Fruit fly (Drosophila melanogaster) whole organism, wandering third instar larva: ENCODE results near the gene rtet.
A peak's percentile ranks its signal among the peaks of the same experiment; 100 is the strongest.

Source experiments
- Abd-B ChIP-seq: fragments of >200 bp; optimal IDR thresholded peaks from 2 replicates; lab custom pipeline; 2017; ENCODE audit warnings: missing biosample characterization, missing genetic modification characterization
- Dif ChIP-seq: fragments of 200-275, 200-300 bp; sonication (Bioruptor generic); optimal IDR thresholded peaks from 2 replicates; lab custom pipeline; 2018; ENCODE audit warnings: missing biosample characterization, missing genetic modification characterization; ENCODE audit not compliant: partially characterized antibody
- GATAd ChIP-seq: sonication (Bioruptor generic); optimal IDR thresholded peaks from 2 replicates; lab custom pipeline; 2016; ENCODE audit warnings: missing biosample characterization, missing genetic modification characterization
- Hr78 ChIP-seq: fragments of >200 bp; optimal IDR thresholded peaks from 2 replicates; lab custom pipeline; 2017; ENCODE audit warnings: missing biosample characterization, missing genetic modification characterization
- Mio ChIP-seq: sonication (Bioruptor generic); optimal IDR thresholded peaks from 2 replicates; lab custom pipeline; 2016; ENCODE audit warnings: missing biosample characterization, missing genetic modification characterization
- OdsH ChIP-seq: fragments of 200-800 bp; sonication (Bioruptor generic); optimal IDR thresholded peaks from 2 replicates; lab custom pipeline; 2016; ENCODE audit warnings: missing biosample characterization, mild to moderate bottlenecking, missing genetic modification characterization
- Sp1 ChIP-seq: fragments of 200-800 bp; sonication (Bioruptor generic); optimal IDR thresholded peaks from 3 replicates; lab custom pipeline; 2019; ENCODE audit warnings: missing biosample characterization, mild to moderate bottlenecking, missing genetic modification characterization, moderate library complexity
- brk ChIP-seq: fragments of 200-800 bp; sonication (Bioruptor generic); optimal IDR thresholded peaks from 2 replicates; lab custom pipeline; 2016; ENCODE audit warnings: missing biosample characterization, mild to moderate bottlenecking, missing genetic modification characterization
- dl ChIP-seq, 2 experiments: fragments of 175-275, 200-275 bp in 1 of 2; fragments of 200-275 bp in 1 of 2; sonication (Bioruptor generic); optimal IDR thresholded peaks; lab custom pipeline; 2018; ENCODE audit warnings: mild to moderate bottlenecking in 2 of 2, missing biosample characterization in 2 of 2, missing genetic modification characterization in 2 of 2, moderate library complexity in 2 of 2; ENCODE audit not compliant: partially characterized antibody in 2 of 2, insufficient read depth in 1 of 2
- h ChIP-seq: fragments of 200-800 bp; sonication (Bioruptor generic); optimal IDR thresholded peaks from 3 replicates; lab custom pipeline; 2016; ENCODE audit warnings: missing biosample characterization, mild to moderate bottlenecking, missing genetic modification characterization
- pan ChIP-seq: fragments of >200 bp; optimal IDR thresholded peaks from 2 replicates; lab custom pipeline; 2017
- psq ChIP-seq: fragments of 200-800 bp; sonication (Bioruptor generic); optimal IDR thresholded peaks from 3 replicates; lab custom pipeline; 2017; ENCODE audit warnings: missing biosample characterization, mild to moderate bottlenecking, missing genetic modification characterization, moderate library complexity
- rgr ChIP-seq: fragments of 200-800 bp; sonication (Bioruptor generic); optimal IDR thresholded peaks from 3 replicates; lab custom pipeline; 2016; ENCODE audit warnings: missing biosample characterization, mild to moderate bottlenecking, missing genetic modification characterization
- usp ChIP-seq: fragments of >200 bp; optimal IDR thresholded peaks from 2 replicates; lab custom pipeline; 2017; ENCODE audit warnings: missing biosample characterization, missing genetic modification characterization

DNA sequence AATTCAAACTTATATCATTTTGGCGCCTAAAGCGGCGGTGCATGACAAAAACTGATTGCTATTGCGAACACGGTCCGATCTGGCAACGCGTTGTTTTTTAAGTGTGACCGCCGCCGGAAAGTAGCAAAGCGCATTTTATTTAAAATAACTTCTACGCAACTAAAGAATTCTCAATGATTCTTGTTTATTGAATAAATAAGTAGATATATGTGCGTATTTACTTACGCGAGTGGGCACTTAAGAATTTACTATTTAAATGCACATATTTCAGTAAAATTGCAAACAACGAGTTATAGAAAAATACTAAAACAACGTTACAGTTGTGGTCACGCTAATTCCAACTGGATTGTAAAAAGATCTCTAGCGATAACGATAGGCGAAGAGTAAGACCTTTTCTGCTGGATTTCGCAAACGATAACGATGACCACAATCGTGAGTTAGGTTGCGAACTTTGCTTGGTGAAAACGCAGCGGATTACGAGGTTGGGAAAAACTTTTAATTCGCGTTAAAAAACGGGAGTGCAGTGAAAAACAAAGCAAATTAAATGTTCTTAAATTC lies 47.8 kb downstream of the rtet start:
- TF ChIP-seq Dif: peak; percentile 83
- TF ChIP-seq rgr (GFP tag; lab: Kevin White, UChicago): no peak
- TF ChIP-seq dl (GFP tag; optimal IDR thresholded peaks at IDR 0.05; lab: Kevin White, UChicago; ENCODE audit: insufficient read depth in 1 of 2, partially characterized antibody in 2 of 2): peak in 1 of 2 experiments; percentile 5
- no peak for TF ChIP-seq psq
- TF ChIP-seq Sp1 (GFP tag; lab: Kevin White, UChicago): no peak
- peak; percentile 13 for TF ChIP-seq h
- no peak for TF ChIP-seq pan (lab: Kevin White, UChicago)
- TF ChIP-seq Abd-B (GFP tag; lab: Kevin White, UChicago): no peak
- TF ChIP-seq brk: no peak
- no peak for TF ChIP-seq Mio (GFP tag; lab: Kevin White, UChicago)
- TF ChIP-seq usp (GFP tag; lab: Kevin White, UChicago): no peak
- TF ChIP-seq GATAd (GFP tag; lab: Kevin White, UChicago): no peak
- no peak for TF ChIP-seq OdsH
- no peak for TF ChIP-seq Hr78 (GFP tag; lab: Kevin White, UChicago)
